Worm (Caenorhabditis elegans) whole organism, late embryonic: ENCODE data around the gene F55C12.19.

ENCODE experiments used
- C38D4.7 ChIP-seq: fragments of 200-800 bp; sonication (Bioruptor generic); optimal IDR thresholded peaks from 2 replicates; lab custom pipeline; 2018; ENCODE audit warnings: mild to moderate bottlenecking, missing genetic modification characterization, moderate library complexity, missing compliant biosample characterization
- K09A11.1 ChIP-seq: sonication (generic microtip); optimal IDR thresholded peaks from 2 replicates; lab custom pipeline; 2017; ENCODE audit warnings: antibody characterized with exemption, mild to moderate bottlenecking, missing genetic modification characterization, missing compliant biosample characterization; ENCODE audit not compliant: insufficient read depth
- T23F11.4 ChIP-seq: fragments of 200-800 bp; sonication (Bioruptor generic); optimal IDR thresholded peaks from 2 replicates; lab custom pipeline; 2018; ENCODE audit warnings: mild to moderate bottlenecking, missing genetic modification characterization, missing compliant biosample characterization
- Y22D7AL.16 ChIP-seq: sonication (generic microtip); optimal IDR thresholded peaks from 2 replicates; lab custom pipeline; 2016; ENCODE audit warnings: missing genetic modification characterization, missing compliant biosample characterization
- ahr-1 ChIP-seq: sonication (generic microtip); optimal IDR thresholded peaks from 2 replicates; lab custom pipeline; 2016; ENCODE audit warnings: missing genetic modification characterization, missing compliant biosample characterization
- ama-1 ChIP-seq: fragments of 150-350 bp; optimal IDR thresholded peaks from 2 replicates; lab custom pipeline; 2014
- ceh-14 ChIP-seq: sonication (generic microtip); optimal IDR thresholded peaks from 2 replicates; lab custom pipeline; 2016; ENCODE audit warnings: missing genotype, missing genetic modification characterization, missing compliant biosample characterization
- ceh-18 ChIP-seq: sonication (generic microtip); optimal IDR thresholded peaks from 2 replicates; lab custom pipeline; 2016; ENCODE audit warnings: missing genetic modification characterization, missing compliant biosample characterization
- ceh-19 ChIP-seq: fragments of 200-800 bp; sonication (Bioruptor generic); optimal IDR thresholded peaks from 2 replicates; lab custom pipeline; 2018; ENCODE audit warnings: mild to moderate bottlenecking, missing genetic modification characterization, missing compliant biosample characterization
- ceh-22 ChIP-seq: sonication (generic microtip); optimal IDR thresholded peaks from 2 replicates; lab custom pipeline; 2017; ENCODE audit warnings: missing biosample characterization, missing genetic modification characterization
- ceh-24 ChIP-seq: sonication (generic microtip); optimal IDR thresholded peaks from 2 replicates; lab custom pipeline; 2016; ENCODE audit warnings: mild to moderate bottlenecking, missing genetic modification characterization, missing compliant biosample characterization
- ceh-31 ChIP-seq: sonication (generic microtip); optimal IDR thresholded peaks from 2 replicates; lab custom pipeline; 2016; ENCODE audit warnings: missing genetic modification characterization, missing compliant biosample characterization
- ceh-45 ChIP-seq: fragments of 200-800 bp; sonication (Bioruptor generic); IDR thresholded peaks from 2 replicates; pipeline ENCODE4 v1.3.6; 2022; ENCODE audit warnings: missing genetic modification reagents, missing genetic modification characterization, missing compliant biosample characterization
- ceh-6 ChIP-seq: fragments of 200-800 bp; sonication (Bioruptor generic); optimal IDR thresholded peaks from 2 replicates; lab custom pipeline; 2018; ENCODE audit warnings: mild to moderate bottlenecking, missing genetic modification characterization, missing compliant biosample characterization
- dve-1 ChIP-seq: sonication (generic microtip); optimal IDR thresholded peaks from 2 replicates; lab custom pipeline; 2017; ENCODE audit warnings: antibody characterized with exemption, mild to moderate bottlenecking, missing genetic modification characterization, missing compliant biosample characterization
- elt-2 ChIP-seq: sonication (generic microtip); optimal IDR thresholded peaks from 2 replicates; lab custom pipeline; 2016; ENCODE audit warnings: missing genetic modification reagents, missing genetic modification characterization, missing compliant biosample characterization
- ets-4 ChIP-seq: sonication (generic microtip); optimal IDR thresholded peaks from 2 replicates; lab custom pipeline; 2016; ENCODE audit warnings: missing genetic modification characterization, missing compliant biosample characterization
- fax-1 ChIP-seq: sonication (generic microtip); optimal IDR thresholded peaks from 2 replicates; lab custom pipeline; 2016; ENCODE audit warnings: missing genotype, missing genetic modification characterization, missing compliant biosample characterization
- fkh-10 ChIP-seq: fragments of 150-350 bp; optimal IDR thresholded peaks from 2 replicates; lab custom pipeline; 2014; ENCODE audit warnings: missing biosample characterization, missing genetic modification reagents, missing genetic modification characterization
- lim-6 ChIP-seq: sonication (generic microtip); optimal IDR thresholded peaks from 2 replicates; lab custom pipeline; 2016; ENCODE audit warnings: missing genetic modification characterization, missing compliant biosample characterization
- lin-11 ChIP-seq: fragments of 200-800 bp; sonication (Bioruptor generic); optimal IDR thresholded peaks from 2 replicates; lab custom pipeline; 2018; ENCODE audit warnings: mild to moderate bottlenecking, missing genetic modification characterization, missing compliant biosample characterization
- madf-2 ChIP-seq: sonication (generic microtip); optimal IDR thresholded peaks from 2 replicates; lab custom pipeline; 2017; ENCODE audit warnings: missing genetic modification characterization, missing compliant biosample characterization
- nfya-1 ChIP-seq: sonication (generic microtip); optimal IDR thresholded peaks from 2 replicates; lab custom pipeline; 2017; ENCODE audit warnings: missing genetic modification characterization, mild to moderate bottlenecking, missing compliant biosample characterization, antibody characterized with exemption, moderate library complexity
- npax-4 ChIP-seq: sonication (generic microtip); optimal IDR thresholded peaks from 2 replicates; lab custom pipeline; 2016; ENCODE audit warnings: missing genetic modification characterization, missing compliant biosample characterization
- odd-2 ChIP-seq: sonication (generic microtip); optimal IDR thresholded peaks from 2 replicates; lab custom pipeline; 2017; ENCODE audit warnings: antibody characterized with exemption, mild to moderate bottlenecking, missing genetic modification characterization, missing compliant biosample characterization
- pax-1 ChIP-seq: fragments of 150-350 bp; optimal IDR thresholded peaks from 2 replicates; lab custom pipeline; 2014; ENCODE audit warnings: missing biosample characterization, missing genetic modification characterization
- pha-2 ChIP-seq: sonication (generic microtip); optimal IDR thresholded peaks from 2 replicates; lab custom pipeline; 2017; ENCODE audit warnings: mild to moderate bottlenecking, missing genetic modification characterization, missing compliant biosample characterization
- pha-4 ChIP-seq: fragments of 150-350 bp; optimal IDR thresholded peaks from 2 replicates; lab custom pipeline; 2018; ENCODE audit warnings: missing biosample characterization, missing genetic modification reagents, missing genetic modification characterization
- pqm-1 ChIP-seq: sonication (generic microtip); optimal IDR thresholded peaks from 2 replicates; lab custom pipeline; 2016; ENCODE audit warnings: missing genetic modification characterization, missing compliant biosample characterization
- pros-1 ChIP-seq: fragments of 150-350 bp; optimal IDR thresholded peaks from 2 replicates; lab custom pipeline; 2014; ENCODE audit warnings: missing biosample characterization, missing genetic modification reagents, missing genetic modification characterization
- ref-2 ChIP-seq: sonication (generic microtip); optimal IDR thresholded peaks from 2 replicates; lab custom pipeline; 2016; ENCODE audit warnings: missing genetic modification characterization, missing compliant biosample characterization
- sdc-2 ChIP-seq: sonication (generic microtip); optimal IDR thresholded peaks from 2 replicates; lab custom pipeline; 2016; ENCODE audit warnings: missing genotype, missing genetic modification characterization, missing compliant biosample characterization
- sox-2 ChIP-seq: fragments of 200-800 bp; sonication (Bioruptor generic); IDR thresholded peaks from 2 replicates; pipeline ENCODE4 v1.3.6; 2022; ENCODE audit warnings: missing genetic modification reagents, missing genetic modification characterization, missing compliant biosample characterization
- sox-4 ChIP-seq: sonication (generic microtip); optimal IDR thresholded peaks from 2 replicates; lab custom pipeline; 2017; ENCODE audit warnings: mild to moderate bottlenecking, missing genetic modification characterization, inconsistent platforms, missing compliant biosample characterization
- tbx-2 ChIP-seq: sonication (generic microtip); optimal IDR thresholded peaks from 2 replicates; lab custom pipeline; 2016; ENCODE audit warnings: missing genetic modification characterization, missing compliant biosample characterization
- tbx-7 ChIP-seq: sonication (generic microtip); optimal IDR thresholded peaks from 2 replicates; lab custom pipeline; 2016; ENCODE audit warnings: missing genotype, missing genetic modification characterization, missing compliant biosample characterization
- unc-3 ChIP-seq, 2 experiments: fragments of 200-800 bp in 1 of 2; sonication (Bioruptor generic) in 1 of 2; sonication (generic microtip) in 1 of 2; conservative IDR thresholded peaks in 1 of 2; optimal IDR thresholded peaks in 1 of 2; 2 replicates each; pipeline versions ENCODE4 v1.3.6 to Lab custom; 2016 to 2022; ENCODE audit warnings: missing compliant biosample characterization in 2 of 2, missing genetic modification characterization in 2 of 2, missing genetic modification reagents in 1 of 2
- unc-42 ChIP-seq: sonication (generic microtip); optimal IDR thresholded peaks from 2 replicates; lab custom pipeline; 2016; ENCODE audit warnings: missing genotype, missing genetic modification characterization, missing compliant biosample characterization
- unc-55 ChIP-seq: sonication (generic microtip); optimal IDR thresholded peaks from 2 replicates; lab custom pipeline; 2017; ENCODE audit warnings: missing biosample characterization, missing genetic modification reagents, missing genetic modification characterization
- unc-86 ChIP-seq: sonication (generic microtip); optimal IDR thresholded peaks from 2 replicates; lab custom pipeline; 2016; ENCODE audit warnings: missing genetic modification characterization, missing compliant biosample characterization
- zip-5 ChIP-seq: sonication (generic microtip); optimal IDR thresholded peaks from 2 replicates; lab custom pipeline; 2016; ENCODE audit warnings: missing genetic modification characterization, missing compliant biosample characterization

The F55C12.19 gene

ce11 chrII:5829940-5830424 is 36.0 kb upstream of the F55C12.19 start, which contains the start of gene col-74:
Gene col-74 (plus strand): TSS chrII:5830374.
- TF ChIP-seq ref-2 (tag; lab: Kevin White, UChicago) (no peak), ceh-22 (tag; lab: Kevin White, UChicago) (no peak), sox-4 (tag; lab: Kevin White, UChicago) (no peak), T23F11.4 (no peak), pax-1 (tag; lab: Kevin White, UChicago) (no peak), unc-3 (GFP tag; conservative IDR thresholded peaks at IDR 0.05; lab: Robert Waterston, UW) (no peak), unc-3 (tag; optimal IDR thresholded peaks at IDR 0.05; lab: Kevin White, UChicago) (no peak), lin-11 (no peak), fkh-10 (no peak), tbx-2 (tag; lab: Kevin White, UChicago) (no peak), unc-42 (tag; lab: Kevin White, UChicago) (no peak), dve-1 (no peak)

ce11 chrII:5831373-5831772 is 34.6 kb upstream of the F55C12.19 start:
- no peak for TF ChIP-seq unc-55 (GFP tag; lab: Kevin White, UChicago)
- TF ChIP-seq ceh-6 (GFP tag; lab: Kevin White, UChicago), result no peak

ce11 chrII:5833136-5833535 is 32.8 kb upstream of the F55C12.19 start, which contains the start of gene gtap-1:
Gene gtap-1 (minus strand): TSS chrII:5833236.
- TF ChIP-seq npax-4 (tag; lab: Kevin White, UChicago) (no peak), sox-4 (tag; lab: Kevin White, UChicago) (no peak), unc-86 (tag; lab: Kevin White, UChicago) (no peak), odd-2 (tag; lab: Kevin White, UChicago) (no peak), pha-4 (no peak), C38D4.7 (GFP tag; lab: Kevin White, UChicago) (no peak), sdc-2 (tag; lab: Kevin White, UChicago) (no peak), ceh-19 (GFP tag; lab: Kevin White, UChicago) (no peak), ets-4 (tag; lab: Kevin White, UChicago) (no peak), sox-2 (GFP tag; lab: Robert Waterston, UW) (no peak), ama-1 (lab: Kevin White, UChicago) (no peak)
- TF ChIP-seq, all 69 proteins: peak for 0

DNA sequence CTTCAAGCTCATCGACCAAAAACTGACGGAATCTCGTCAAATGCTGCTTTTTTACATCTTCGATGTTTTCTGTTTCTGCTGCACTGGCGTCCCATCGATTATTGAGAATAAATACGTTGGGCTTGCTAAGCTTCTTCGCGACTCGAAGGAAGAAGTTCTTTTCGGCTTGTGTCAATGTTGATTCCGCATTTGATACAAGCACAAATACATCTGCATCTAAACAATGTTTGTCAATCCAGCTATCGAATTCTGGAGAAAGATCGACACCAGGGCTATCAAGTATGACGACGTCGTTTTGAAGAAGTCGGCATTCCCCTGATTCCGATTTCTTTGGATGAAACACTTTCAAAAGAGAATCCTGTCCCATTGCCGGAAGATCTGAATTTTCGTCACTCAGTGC is 30.8 kb upstream of the F55C12.19 start:
- TF ChIP-seq pqm-1 (tag; lab: Kevin White, UChicago) (no peak), pros-1 (no peak), elt-2 (no peak), C38D4.7 (GFP tag; lab: Kevin White, UChicago) (no peak), nfya-1 (tag; lab: Kevin White, UChicago) (no peak), pax-1 (tag; lab: Kevin White, UChicago) (no peak)

DNA sequence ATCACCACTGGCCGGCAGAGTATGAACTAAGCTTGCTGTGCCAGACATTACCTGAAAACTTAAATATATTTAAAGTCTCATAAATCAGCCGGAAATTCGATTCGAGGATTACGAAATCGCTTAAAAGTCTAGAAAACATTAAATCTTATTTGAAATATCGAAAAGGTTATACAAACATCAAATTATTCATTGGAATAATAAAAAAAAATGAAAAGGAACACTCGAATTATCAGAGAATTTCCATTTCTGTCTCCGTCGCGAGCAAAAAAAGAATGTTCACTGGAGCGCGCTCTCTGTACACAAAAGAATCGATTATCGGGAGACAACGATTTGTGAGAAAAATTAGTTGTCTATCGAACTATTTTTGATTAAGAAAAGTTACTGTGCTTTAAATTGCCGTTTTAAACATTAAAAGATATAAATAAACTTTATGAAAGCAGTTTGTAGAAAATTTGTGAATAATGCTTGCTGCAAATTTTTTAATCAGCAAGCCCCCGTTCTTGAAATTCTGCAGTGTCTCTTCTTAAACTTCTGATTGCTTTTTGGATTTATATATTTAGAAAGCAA is 29.7 kb upstream of the F55C12.19 start, which contains the start of gene fzo-1:
Gene fzo-1 (minus strand): TSS at position 51 of the 567 bp plus-strand sequence.
- TF ChIP-seq ahr-1 (tag; lab: Kevin White, UChicago), result peak; percentile 81
- TF ChIP-seq Y22D7AL.16 (tag; lab: Kevin White, UChicago), result no peak
- TF ChIP-seq C38D4.7 (GFP tag; lab: Kevin White, UChicago), result no peak
- TF ChIP-seq zip-5 (tag; lab: Kevin White, UChicago), result peak; percentile 96
- TF ChIP-seq odd-2 (tag; lab: Kevin White, UChicago), result no peak
- peak; percentile 88 for TF ChIP-seq ceh-14 (tag; lab: Kevin White, UChicago)
- no peak for TF ChIP-seq lin-11
- TF ChIP-seq ceh-45, result no peak
- TF ChIP-seq fax-1 (tag; lab: Kevin White, UChicago), result peak; percentile 90
- peak; percentile 99 for TF ChIP-seq ceh-31
- peak; percentile 35 for TF ChIP-seq ceh-24 (tag; lab: Kevin White, UChicago)
- TF ChIP-seq madf-2 (tag; lab: Kevin White, UChicago), result no peak
- TF ChIP-seq pha-4, result no peak
- TF ChIP-seq ets-4 (tag; lab: Kevin White, UChicago), result peak; percentile 92
- TF ChIP-seq K09A11.1 (tag; lab: Kevin White, UChicago), result no peak
- TF ChIP-seq dve-1, result no peak
- TF ChIP-seq npax-4 (tag; lab: Kevin White, UChicago), result peak; percentile 16
- TF ChIP-seq ceh-19 (GFP tag; lab: Kevin White, UChicago), result peak; percentile 39
- TF ChIP-seq pqm-1 (tag; lab: Kevin White, UChicago), result peak; percentile 74
- no peak for TF ChIP-seq sox-4 (tag; lab: Kevin White, UChicago)
- peak; percentile 97 for TF ChIP-seq tbx-7 (tag; lab: Kevin White, UChicago)
- TF ChIP-seq unc-42 (tag; lab: Kevin White, UChicago), result peak; percentile 71
- peak; percentile 86 for TF ChIP-seq lim-6 (tag; lab: Kevin White, UChicago)
- peak; percentile 28 for TF ChIP-seq ceh-18
- TF ChIP-seq ceh-6 (GFP tag; lab: Kevin White, UChicago), result no peak
- peak; percentile 54 for TF ChIP-seq pha-2 (tag; lab: Kevin White, UChicago)
- peak; percentile 97 for TF ChIP-seq elt-2
- peak; percentile 91 for TF ChIP-seq ref-2 (tag; lab: Kevin White, UChicago)
